Worm (Caenorhabditis elegans): ENCODE data around the gene smim-14.
"Not testable (repeated sequence)": the region's sequence is repeated elsewhere in the genome, so short reads cannot be mapped to it uniquely, and the experiment has no call there.

smim-14 gene

DNA sequence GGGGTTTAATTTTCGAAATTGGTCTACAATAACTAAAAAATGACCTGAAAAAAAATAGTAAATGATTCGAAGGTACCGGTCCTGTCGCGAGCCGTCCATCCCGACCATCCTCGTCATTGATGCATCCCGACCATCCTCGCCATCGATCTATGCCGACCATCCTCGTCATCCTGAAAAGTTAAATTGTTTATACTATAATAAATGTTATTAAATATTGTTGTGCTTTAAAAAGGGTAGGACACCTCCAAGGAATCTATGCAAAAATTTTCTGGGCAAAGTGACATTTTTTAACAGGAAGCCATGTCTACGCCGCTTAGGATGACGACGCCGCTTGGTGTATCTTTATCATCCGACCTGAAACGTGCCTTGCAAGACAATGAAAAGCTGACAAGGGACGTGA lies 15.5 kb downstream of the smim-14 start, which contains the start of gene C34C12.1:
Gene C34C12.1 (plus strand): TSS at position 301 of the 400 bp plus-strand sequence.
- not testable (repeated sequence) for TF ChIP-seq nhr-76, nhr-237, nhr-25 (tag; optimal IDR thresholded peaks at IDR 0.05)

ce11 chrIII:3453486-3453885 lies 16.1 kb downstream of the smim-14 start, which contains the start of gene C34C12.2:
Gene C34C12.2 (plus strand): TSS chrIII:3453786.
- not testable (repeated sequence) for TF ChIP-seq pha-4 (tag; optimal IDR thresholded peaks at IDR 0.05); egl-27 (tag; optimal IDR thresholded peaks at IDR 0.05); nhr-43 (tag; optimal IDR thresholded peaks at IDR 0.05; ENCODE audit: poor library complexity, severe bottlenecking)

DNA sequence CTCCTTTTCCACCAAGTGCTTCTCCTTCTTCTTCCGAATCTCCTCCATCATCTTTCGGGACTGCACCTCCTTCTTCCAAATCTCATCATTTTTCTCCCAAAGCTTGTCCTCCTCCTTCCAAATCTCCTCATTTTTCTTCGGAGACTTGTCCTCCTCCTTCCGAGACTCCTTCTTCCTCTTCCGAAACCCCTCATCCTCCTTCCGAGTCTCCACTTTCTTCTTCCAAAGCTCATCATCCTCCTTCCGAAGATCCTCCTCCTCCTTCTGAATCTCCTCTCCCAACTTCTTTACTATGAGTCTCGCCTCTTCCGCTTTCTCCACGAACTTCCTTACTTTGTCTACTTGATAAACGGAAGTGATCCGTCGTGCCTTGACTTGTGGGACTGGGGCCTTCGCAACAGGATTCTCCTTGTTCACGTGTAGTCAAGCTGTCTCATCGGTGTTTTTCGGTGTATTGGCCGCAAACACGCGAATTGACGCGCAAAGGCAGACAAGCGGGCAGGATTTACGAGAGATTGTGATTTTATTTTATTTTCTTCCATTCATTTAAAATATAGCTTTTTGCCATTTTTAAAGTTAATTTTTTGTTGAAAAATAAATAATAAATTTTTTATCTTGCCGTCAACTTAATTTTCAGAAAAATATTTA lies 16.9 kb downstream of the smim-14 start, which contains the start of the genes K01A11.3 and C34C12.12:
Gene K01A11.3 (minus strand): TSS at position 51 of the 648 bp plus-strand sequence.
Gene C34C12.12 (plus strand): TSS at position 632 of the 648 bp plus-strand sequence.
- TF ChIP-seq lin-15B (tag; optimal IDR thresholded peaks at IDR 0.05) = peak; percentile 5
- TF ChIP-seq ama-1 (optimal IDR thresholded peaks at IDR 0.05) = no peak

ce11 chrIII:3444139-3444538 lies 25.4 kb downstream of the smim-14 start, which contains the start of gene spe-41:
Gene spe-41 (minus strand): TSS chrIII:3444210.
- TF ChIP-seq ceh-9 (tag; optimal IDR thresholded peaks at IDR 0.05) = no peak
- TF ChIP-seq ceh-16 (tag; optimal IDR thresholded peaks at IDR 0.05) = no peak
- no peak for TF ChIP-seq ztf-11 (tag; optimal IDR thresholded peaks at IDR 0.05)
- no peak for TF ChIP-seq ceh-82 (tag; optimal IDR thresholded peaks at IDR 0.05)
- no peak for TF ChIP-seq nhr-28 (tag; optimal IDR thresholded peaks at IDR 0.05)

- TF ChIP-seq skn-1 (tag; optimal IDR thresholded peaks at IDR 0.05) (no peak), lin-39 (tag; optimal IDR thresholded peaks at IDR 0.05) (peak; percentile 86), pha-4 (tag; optimal IDR thresholded peaks at IDR 0.05) (no peak), ama-1 (optimal IDR thresholded peaks at IDR 0.05) (no peak), lin-15B (tag; optimal IDR thresholded peaks at IDR 0.05) (no peak), ztf-4 (tag; optimal IDR thresholded peaks at IDR 0.05) (no peak), fkh-10 (GFP tag; optimal IDR thresholded peaks at IDR 0.05) (no peak), egl-5 (tag; optimal IDR thresholded peaks at IDR 0.05) (peak; percentile 86), nhr-67 (tag; optimal IDR thresholded peaks at IDR 0.05) (no peak), nfya-1 (tag; optimal IDR thresholded peaks at IDR 0.05; ENCODE audit: insufficient read depth) (peak; percentile 36), elt-1 (tag; optimal IDR thresholded peaks at IDR 0.05) (peak; percentile 20), eor-1 (tag; optimal IDR thresholded peaks at IDR 0.05) (no peak), aly-2 (tag; optimal IDR thresholded peaks at IDR 0.05) (no peak), nhr-43 (tag; optimal IDR thresholded peaks at IDR 0.05; ENCODE audit: poor library complexity, severe bottlenecking) (no peak), nhr-77 (tag; optimal IDR thresholded peaks at IDR 0.05) (no peak), unc-62 (GFP tag; optimal IDR thresholded peaks at IDR 0.05) (no peak)
Observed at ce11 chrIII:3437139-3437538, 32.4 kb downstream of the smim-14 start.

DNA sequence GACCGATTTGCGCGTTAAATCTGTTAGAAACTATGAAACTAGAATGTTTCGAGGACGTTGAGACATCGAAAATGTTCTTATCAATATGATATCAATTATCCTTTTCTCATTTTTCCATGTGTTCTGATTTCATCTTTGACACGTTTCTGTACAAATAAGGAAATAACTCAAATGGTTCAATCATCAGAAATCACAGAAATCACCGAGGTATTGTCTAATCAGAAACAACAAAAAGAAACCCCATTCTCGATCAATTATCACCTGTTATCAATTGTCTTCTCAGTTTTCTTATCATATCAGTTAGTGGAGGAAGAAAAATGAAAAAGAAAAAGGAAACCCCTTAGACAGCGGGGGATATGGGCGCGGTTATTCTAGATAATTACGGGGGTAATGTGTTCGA lies 34.4 kb downstream of the smim-14 start:
- TF ChIP-seq elt-2 (tag; optimal IDR thresholded peaks at IDR 0.05) (peak; percentile 51), pqm-1 (tag; optimal IDR thresholded peaks at IDR 0.05) (peak; percentile 23), ceh-28 (tag; optimal IDR thresholded peaks at IDR 0.05) (peak; percentile 61), ztf-11 (tag; optimal IDR thresholded peaks at IDR 0.05) (no peak), nhr-23 (tag; optimal IDR thresholded peaks at IDR 0.05) (peak; percentile 88), elt-3 (tag; optimal IDR thresholded peaks at IDR 0.05) (peak; percentile 4 to 89 (median 28)), nhr-43 (tag; optimal IDR thresholded peaks at IDR 0.05; ENCODE audit: poor library complexity, severe bottlenecking) (peak; percentile 61), nhr-28 (tag; optimal IDR thresholded peaks at IDR 0.05) (no peak)

Data from whole organism, L3 larva.